Worm (Caenorhabditis elegans) whole organism, L4/young adult: Measurements from ENCODE around the gene famp-1.
"Not testable (repeated sequence)": the region's sequence is repeated elsewhere in the genome, so short reads cannot be mapped to it uniquely, and the experiment has no call there.

Experiments used
- W03F9.2 ChIP-seq: fragments of 150-350 bp; optimal IDR thresholded peaks from 2 replicates; lab custom pipeline; 2014; ENCODE audit warnings: missing biosample characterization, missing genetic modification characterization
- dao-5 ChIP-seq: sonication (generic microtip); optimal IDR thresholded peaks from 2 replicates; lab custom pipeline; 2016; ENCODE audit warnings: missing genotype, missing genetic modification characterization, moderate library complexity, missing compliant biosample characterization
- him-1 ChIP-seq: sonication (generic microtip); optimal IDR thresholded peaks from 2 replicates; lab custom pipeline; 2016; ENCODE audit warnings: missing genotype, missing genetic modification reagents, missing genetic modification characterization, missing compliant biosample characterization

Gene famp-1

ce11 chrIV:2246150-2246549 is 17.3 kb downstream of the famp-1 start:
- TF ChIP-seq W03F9.2 (tag; lab: Kevin White, UChicago) (no peak), him-1 (tag; lab: Kevin White, UChicago) (no peak), dao-5 (tag; lab: Kevin White, UChicago) (no peak)

- TF ChIP-seq him-1, W03F9.2, dao-5 (tag; lab: Kevin White, UChicago): not testable (repeated sequence)
These were observed 17.9 kb downstream of the famp-1 start, which contains the start of gene M70.1 for ce11 chrIV:2245565-2245964. TSS of gene M70.1 (plus strand) at chrIV:2245865.

- TF ChIP-seq him-1 (tag; lab: Kevin White, UChicago): no peak
- no peak for TF ChIP-seq W03F9.2 (tag; lab: Kevin White, UChicago)
- TF ChIP-seq dao-5 (tag; lab: Kevin White, UChicago): no peak
These were observed 20.9 kb downstream of the famp-1 start, which contains the start of the genes M70.3 and M70.2 for ce11 chrIV:2242349-2243088. TSS of gene M70.3 (minus strand) at chrIV:2242449. TSS of gene M70.2 (plus strand) at chrIV:2243038.

ce11 chrIV:2236654-2237613 is 26.5 kb downstream of the famp-1 start:
- no peak for TF ChIP-seq dao-5 (tag; lab: Kevin White, UChicago)
- no peak for TF ChIP-seq him-1 (tag; lab: Kevin White, UChicago)
- TF ChIP-seq W03F9.2 (tag; lab: Kevin White, UChicago): no peak

ce11 chrIV:2235983-2236382 is 27.5 kb downstream of the famp-1 start:
- no peak for TF ChIP-seq W03F9.2 (tag; lab: Kevin White, UChicago)
- no peak for TF ChIP-seq dao-5 (tag; lab: Kevin White, UChicago)
- TF ChIP-seq him-1 (tag; lab: Kevin White, UChicago): no peak

- no peak for TF ChIP-seq W03F9.2 (tag; lab: Kevin White, UChicago)
- no peak for TF ChIP-seq dao-5 (tag; lab: Kevin White, UChicago)
These were observed 34.8 kb downstream of the famp-1 start for ce11 chrIV:2228678-2229077.

- no peak for TF ChIP-seq him-1 (tag; lab: Kevin White, UChicago)
- no peak for TF ChIP-seq dao-5 (tag; lab: Kevin White, UChicago)
- TF ChIP-seq W03F9.2 (tag; lab: Kevin White, UChicago): no peak
These were observed 39.8 kb downstream of the famp-1 start for ce11 chrIV:2223685-2224084.

ce11 chrIV:2223144-2223543 is 40.3 kb downstream of the famp-1 start:
- TF ChIP-seq him-1 (tag; lab: Kevin White, UChicago): no peak
- no peak for TF ChIP-seq W03F9.2 (tag; lab: Kevin White, UChicago)
- no peak for TF ChIP-seq dao-5 (tag; lab: Kevin White, UChicago)

- no peak for TF ChIP-seq dao-5 (tag; lab: Kevin White, UChicago)
- no peak for TF ChIP-seq W03F9.2 (tag; lab: Kevin White, UChicago)
- TF ChIP-seq him-1 (tag; lab: Kevin White, UChicago): no peak
These were observed 40.9 kb downstream of the famp-1 start, which contains the start of gene fnip-2 for ce11 chrIV:2222528-2222927. TSS of gene fnip-2 (plus strand) at chrIV:2222828.

ce11 chrIV:2221350-2221749 is 42.1 kb downstream of the famp-1 start:
- TF ChIP-seq dao-5 (tag; lab: Kevin White, UChicago) (no peak), W03F9.2 (tag; lab: Kevin White, UChicago) (no peak), him-1 (tag; lab: Kevin White, UChicago) (no peak)

- TF ChIP-seq him-1 (tag; lab: Kevin White, UChicago): no peak
- TF ChIP-seq W03F9.2 (tag; lab: Kevin White, UChicago): no peak
- no peak for TF ChIP-seq dao-5 (tag; lab: Kevin White, UChicago)
These were observed 42.6 kb downstream of the famp-1 start for ce11 chrIV:2220896-2221295.

- TF ChIP-seq dao-5 (tag; lab: Kevin White, UChicago) (no peak), W03F9.2 (tag; lab: Kevin White, UChicago) (no peak), him-1 (tag; lab: Kevin White, UChicago) (no peak)
These were observed 43.3 kb downstream of the famp-1 start for ce11 chrIV:2220147-2220546.

ce11 chrIV:2219334-2219755 is 44.1 kb downstream of the famp-1 start:
- peak; percentile 26 for TF ChIP-seq W03F9.2 (tag; lab: Kevin White, UChicago)
- no peak for TF ChIP-seq dao-5 (tag; lab: Kevin White, UChicago)
- TF ChIP-seq him-1 (tag; lab: Kevin White, UChicago): peak; percentile 62
